Worm (Caenorhabditis elegans): ENCODE data around the gene K08D9.4.
A peak's percentile ranks its signal among the peaks of the same experiment; 100 is the strongest.

K08D9.4 gene

DNA sequence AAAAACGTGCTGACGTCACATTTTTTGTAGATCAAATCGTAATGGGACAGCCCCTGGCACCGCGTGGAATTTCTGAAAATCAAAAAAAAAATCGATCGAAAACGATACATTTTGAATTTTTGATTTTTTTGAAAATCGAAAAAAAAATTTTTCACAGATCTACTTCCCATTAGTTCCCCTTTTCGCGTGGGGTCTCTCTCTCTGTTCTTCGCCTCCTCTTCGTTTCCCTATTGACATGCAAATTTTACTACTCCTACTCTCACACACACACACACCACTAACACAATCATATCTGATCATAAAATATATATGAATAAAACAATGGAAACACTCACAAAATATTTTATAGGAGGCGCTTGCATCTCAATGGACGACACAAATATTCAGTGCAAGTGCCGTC is 18.4 kb upstream of the K08D9.4 start:
- TF ChIP-seq tab-1 (GFP tag; IDR thresholded peaks at IDR 0.05) = no peak
- TF ChIP-seq flt-1 (GFP tag; IDR thresholded peaks at IDR 0.05) = no peak
- TF ChIP-seq cog-1 (tag; optimal IDR thresholded peaks at IDR 0.05) = no peak
- no peak for TF ChIP-seq ztf-23 (GFP tag; IDR thresholded peaks at IDR 0.05)
- TF ChIP-seq klf-2 (GFP tag; conservative IDR thresholded peaks at IDR 0.05) = no peak
- TF ChIP-seq ref-1 (GFP tag; conservative IDR thresholded peaks at IDR 0.05) = no peak
- no peak for TF ChIP-seq ztf-29 (GFP tag; IDR thresholded peaks at IDR 0.05)
- no peak for TF ChIP-seq T22C8.4 (GFP tag; IDR thresholded peaks at IDR 0.05)
- no peak for TF ChIP-seq med-1 (GFP tag; optimal IDR thresholded peaks at IDR 0.05; ENCODE audit: insufficient read depth)

DNA sequence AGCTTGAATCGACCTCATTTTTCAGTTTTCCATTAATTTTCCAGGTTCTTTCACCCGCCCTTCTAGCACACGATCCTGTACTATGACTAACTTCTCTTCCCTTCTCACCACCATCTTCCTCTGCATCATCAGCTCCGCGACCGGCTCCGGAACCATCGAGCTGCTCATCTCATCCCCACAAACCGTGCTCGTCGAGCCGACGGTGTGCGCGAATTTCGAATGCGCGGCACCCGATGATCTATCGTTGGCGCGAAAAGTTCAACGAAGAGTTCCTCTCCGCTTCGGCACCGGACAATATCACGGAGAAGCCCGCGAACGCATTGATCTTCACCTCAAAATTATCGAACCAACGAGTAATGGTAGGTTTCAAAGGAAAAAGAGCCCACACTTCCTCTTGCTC is 9.9 kb upstream of the K08D9.4 start, which contains the start of gene apx-1:
apx-1 (plus strand) TSS at position 50 of the 400 bp plus-strand sequence.
- no peak for TF ChIP-seq cog-1 (tag; optimal IDR thresholded peaks at IDR 0.05)
- TF ChIP-seq med-1 (GFP tag; optimal IDR thresholded peaks at IDR 0.05; ENCODE audit: insufficient read depth) = no peak
- TF ChIP-seq ztf-29 (GFP tag; IDR thresholded peaks at IDR 0.05) = no peak
- TF ChIP-seq ref-1 (GFP tag; conservative IDR thresholded peaks at IDR 0.05) = no peak
- no peak for TF ChIP-seq T22C8.4 (GFP tag; IDR thresholded peaks at IDR 0.05)

DNA sequence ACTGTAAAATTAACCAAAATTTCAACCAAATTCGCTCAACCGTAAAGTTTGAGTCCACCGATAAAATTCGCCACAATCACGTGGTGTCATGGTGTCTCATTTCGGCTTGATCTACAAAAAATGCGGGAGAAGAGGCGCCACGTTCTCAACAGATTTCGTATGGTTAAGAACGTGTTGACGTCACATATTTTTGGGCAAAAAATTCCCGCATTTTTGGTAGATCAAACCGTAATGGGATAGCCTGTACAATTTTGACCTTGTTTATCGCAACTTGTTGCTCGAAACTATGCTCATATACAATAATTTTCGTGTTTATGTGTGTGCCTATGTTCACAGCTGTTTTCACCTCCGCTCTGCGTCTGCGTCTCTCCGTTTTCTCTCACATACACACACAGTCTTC is 8.7 kb upstream of the K08D9.4 start:
- no peak for TF ChIP-seq T22C8.4 (GFP tag; IDR thresholded peaks at IDR 0.05)
- no peak for TF ChIP-seq med-1 (GFP tag; optimal IDR thresholded peaks at IDR 0.05; ENCODE audit: insufficient read depth)
- no peak for TF ChIP-seq ref-1 (GFP tag; conservative IDR thresholded peaks at IDR 0.05)
- TF ChIP-seq flt-1 (GFP tag; IDR thresholded peaks at IDR 0.05) = no peak
- TF ChIP-seq ztf-23 (GFP tag; IDR thresholded peaks at IDR 0.05) = no peak
- no peak for TF ChIP-seq cog-1 (tag; optimal IDR thresholded peaks at IDR 0.05)
- TF ChIP-seq ztf-29 (GFP tag; IDR thresholded peaks at IDR 0.05) = no peak
- TF ChIP-seq klf-2 (GFP tag; conservative IDR thresholded peaks at IDR 0.05) = no peak
- TF ChIP-seq tab-1 (GFP tag; IDR thresholded peaks at IDR 0.05) = no peak

DNA sequence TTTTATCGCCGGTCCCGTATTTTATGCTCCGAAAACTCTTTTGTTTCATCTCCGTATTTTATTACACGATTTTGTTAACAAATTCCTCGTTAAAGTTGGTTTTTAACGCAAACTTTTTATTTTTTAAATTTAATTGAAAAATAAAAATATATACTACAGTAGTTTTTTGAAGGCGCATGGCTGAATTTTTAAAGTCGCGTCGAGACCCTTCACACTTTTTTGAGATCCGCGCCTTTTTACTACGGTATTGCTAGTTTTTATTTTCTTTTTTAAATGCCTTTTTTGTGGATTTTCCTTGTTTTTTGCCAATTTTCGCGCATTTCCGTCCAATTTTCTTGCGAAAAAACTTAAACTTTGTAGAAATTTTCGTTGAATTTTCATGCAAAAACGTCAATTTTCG is 4.2 kb upstream of the K08D9.4 start:
- TF ChIP-seq med-1 (GFP tag; optimal IDR thresholded peaks at IDR 0.05; ENCODE audit: insufficient read depth) (no peak), tab-1 (GFP tag; IDR thresholded peaks at IDR 0.05) (no peak)

DNA sequence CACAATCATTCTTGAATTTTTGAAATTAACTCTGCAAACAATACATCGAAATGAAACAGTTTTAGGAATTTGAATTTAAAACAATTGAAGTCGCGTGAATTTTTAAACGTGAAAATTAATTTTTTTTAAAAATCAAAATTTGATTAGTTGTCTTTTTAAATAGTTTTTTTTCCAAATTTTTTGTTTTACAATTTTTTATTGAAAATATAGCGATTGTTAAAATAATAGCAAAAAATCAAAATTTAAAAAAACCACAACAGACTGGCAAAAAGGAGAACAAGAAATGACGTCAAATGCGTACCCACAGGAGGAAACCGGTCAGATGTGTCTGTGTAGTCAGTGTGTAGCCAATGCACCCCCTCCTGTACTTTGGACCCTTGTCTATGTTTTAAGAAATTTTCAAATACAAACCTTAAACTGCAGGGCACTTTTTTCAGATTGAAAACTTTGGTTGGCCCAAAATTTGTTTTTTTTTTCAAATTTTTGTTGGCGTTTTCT is 3.3 kb downstream of the K08D9.4 start, which contains the start of the genes Y73C8B.1 and Y73C8B.5:
Y73C8B.1 (minus strand) TSS at position 51 of the 498 bp plus-strand sequence.
Y73C8B.5 (plus strand) TSS at position 437 of the 498 bp plus-strand sequence.
- TF ChIP-seq klf-2 (GFP tag; conservative IDR thresholded peaks at IDR 0.05) (no peak), T22C8.4 (GFP tag; IDR thresholded peaks at IDR 0.05) (no peak), med-1 (GFP tag; optimal IDR thresholded peaks at IDR 0.05; ENCODE audit: insufficient read depth) (no peak), ref-1 (GFP tag; conservative IDR thresholded peaks at IDR 0.05) (no peak), ztf-23 (GFP tag; IDR thresholded peaks at IDR 0.05) (no peak), flt-1 (GFP tag; IDR thresholded peaks at IDR 0.05) (no peak), cog-1 (tag; optimal IDR thresholded peaks at IDR 0.05) (no peak), ztf-29 (GFP tag; IDR thresholded peaks at IDR 0.05) (no peak)

DNA sequence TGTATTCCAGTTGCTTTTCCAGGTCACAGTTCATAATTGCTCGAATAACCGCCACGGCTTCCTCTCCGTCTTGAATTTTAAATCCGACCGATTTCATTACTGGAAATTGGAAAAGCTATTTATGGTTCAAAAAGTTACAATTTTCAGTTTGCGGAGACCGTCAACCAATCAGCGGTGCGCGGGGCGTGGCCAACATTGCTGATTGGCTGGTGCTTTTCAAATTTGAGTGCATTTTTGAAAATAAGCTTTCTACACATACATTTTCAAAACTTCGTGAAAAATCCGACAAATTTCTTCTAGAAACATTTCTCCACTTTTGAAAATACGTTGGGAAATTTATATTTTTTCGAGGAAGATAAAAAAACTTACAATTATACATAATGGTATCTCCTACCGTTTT is 4.4 kb downstream of the K08D9.4 start:
- TF ChIP-seq ztf-29 (GFP tag; IDR thresholded peaks at IDR 0.05) (no peak), cog-1 (tag; optimal IDR thresholded peaks at IDR 0.05) (no peak), ref-1 (GFP tag; conservative IDR thresholded peaks at IDR 0.05) (no peak)

DNA sequence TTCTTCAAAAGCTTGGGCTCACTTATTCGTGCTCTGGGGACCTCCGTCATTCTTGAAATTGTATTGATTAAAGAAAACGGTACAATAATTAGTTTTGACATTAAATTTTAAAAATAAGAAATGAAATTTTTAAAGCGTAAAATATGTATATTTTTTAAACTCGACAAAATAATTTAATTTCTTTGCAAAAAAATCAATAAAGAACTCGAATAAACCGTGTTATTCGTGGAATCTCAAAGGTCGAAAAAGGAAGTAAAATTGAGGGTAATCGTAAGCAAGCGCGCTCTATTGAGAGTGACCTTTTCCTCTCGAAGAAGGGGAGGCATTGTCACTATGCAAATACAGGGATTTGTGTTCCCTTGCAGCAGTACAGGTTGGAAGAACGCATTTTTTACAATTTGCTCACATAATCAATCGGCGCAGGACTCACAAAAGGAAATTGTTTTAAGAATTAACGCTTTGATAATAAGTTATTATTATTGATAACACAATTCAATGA is 5.2 kb downstream of the K08D9.4 start, which contains the start of gene Y73C8B.2:
Y73C8B.2 (minus strand) TSS at position 51 of the 499 bp plus-strand sequence.
- TF ChIP-seq cog-1 (tag; optimal IDR thresholded peaks at IDR 0.05) (peak; percentile 5), klf-2 (GFP tag; conservative IDR thresholded peaks at IDR 0.05) (no peak)

DNA sequence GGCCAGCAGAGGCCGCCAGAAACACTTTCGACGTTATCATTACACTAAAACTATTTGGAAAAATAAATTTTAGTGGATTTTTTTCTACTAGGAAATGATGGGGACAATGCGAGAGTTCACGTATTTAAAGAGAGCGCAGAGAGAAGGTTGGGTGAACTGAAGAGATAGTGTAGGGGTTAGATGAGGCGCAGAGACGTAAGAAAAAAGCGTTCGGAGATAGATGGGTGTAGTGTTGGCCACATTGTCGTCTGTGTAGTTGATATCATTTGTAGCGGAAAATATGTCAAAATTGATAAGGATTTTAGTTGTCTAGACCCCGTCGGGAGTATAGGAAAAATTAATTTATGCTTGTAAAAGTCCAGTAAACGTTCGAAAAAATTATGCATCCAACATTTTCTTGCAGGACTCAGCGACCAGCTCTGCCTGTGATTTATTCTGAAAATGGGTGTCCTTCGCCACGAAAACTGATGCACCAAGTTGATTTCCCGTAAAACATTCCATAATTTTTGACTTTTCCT is 7.1 kb downstream of the K08D9.4 start, which contains the start of the genes Y73C8B.3 and Y73C8B.9:
Y73C8B.3 (minus strand) TSS at position 147 of the 518 bp plus-strand sequence.
Y73C8B.9 (plus strand) TSS at position 468 of the 518 bp plus-strand sequence.
- TF ChIP-seq ref-1 (GFP tag; conservative IDR thresholded peaks at IDR 0.05) = no peak
- TF ChIP-seq tab-1 (GFP tag; IDR thresholded peaks at IDR 0.05) = no peak
- no peak for TF ChIP-seq T22C8.4 (GFP tag; IDR thresholded peaks at IDR 0.05)
- TF ChIP-seq med-1 (GFP tag; optimal IDR thresholded peaks at IDR 0.05; ENCODE audit: insufficient read depth) = no peak
- no peak for TF ChIP-seq klf-2 (GFP tag; conservative IDR thresholded peaks at IDR 0.05)
- no peak for TF ChIP-seq cog-1 (tag; optimal IDR thresholded peaks at IDR 0.05)
- TF ChIP-seq flt-1 (GFP tag; IDR thresholded peaks at IDR 0.05) = no peak
- TF ChIP-seq ztf-23 (GFP tag; IDR thresholded peaks at IDR 0.05) = no peak
- no peak for TF ChIP-seq ztf-29 (GFP tag; IDR thresholded peaks at IDR 0.05)

DNA sequence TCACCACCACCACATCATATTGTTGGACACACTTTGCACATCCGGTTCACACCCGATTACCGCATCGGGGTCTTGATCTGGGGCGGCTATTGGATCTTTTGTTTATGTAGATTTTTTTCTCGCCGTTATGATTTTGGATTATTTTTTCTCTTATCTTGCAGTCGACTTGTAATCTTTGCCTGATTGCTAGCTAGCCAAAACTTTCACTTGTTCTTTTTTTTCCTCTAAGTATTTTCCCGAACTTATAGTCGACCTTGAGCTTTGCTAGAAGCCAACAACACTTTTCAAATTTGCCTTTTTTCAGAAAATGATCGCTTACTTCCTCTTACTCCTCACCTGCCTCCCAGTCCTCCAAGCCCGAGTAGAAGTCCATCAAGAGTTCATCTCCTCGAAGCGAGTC is 12.2 kb downstream of the K08D9.4 start, which contains the start of gene lag-2:
lag-2 (plus strand) TSS at position 301 of the 400 bp plus-strand sequence.
- no peak for TF ChIP-seq flt-1 (GFP tag; IDR thresholded peaks at IDR 0.05)
- TF ChIP-seq ref-1 (GFP tag; conservative IDR thresholded peaks at IDR 0.05) = no peak
- TF ChIP-seq ztf-29 (GFP tag; IDR thresholded peaks at IDR 0.05) = no peak
- no peak for TF ChIP-seq cog-1 (tag; optimal IDR thresholded peaks at IDR 0.05)
- no peak for TF ChIP-seq tab-1 (GFP tag; IDR thresholded peaks at IDR 0.05)
- no peak for TF ChIP-seq klf-2 (GFP tag; conservative IDR thresholded peaks at IDR 0.05)
- no peak for TF ChIP-seq med-1 (GFP tag; optimal IDR thresholded peaks at IDR 0.05; ENCODE audit: insufficient read depth)
- TF ChIP-seq T22C8.4 (GFP tag; IDR thresholded peaks at IDR 0.05) = no peak
- no peak for TF ChIP-seq ztf-23 (GFP tag; IDR thresholded peaks at IDR 0.05)

DNA sequence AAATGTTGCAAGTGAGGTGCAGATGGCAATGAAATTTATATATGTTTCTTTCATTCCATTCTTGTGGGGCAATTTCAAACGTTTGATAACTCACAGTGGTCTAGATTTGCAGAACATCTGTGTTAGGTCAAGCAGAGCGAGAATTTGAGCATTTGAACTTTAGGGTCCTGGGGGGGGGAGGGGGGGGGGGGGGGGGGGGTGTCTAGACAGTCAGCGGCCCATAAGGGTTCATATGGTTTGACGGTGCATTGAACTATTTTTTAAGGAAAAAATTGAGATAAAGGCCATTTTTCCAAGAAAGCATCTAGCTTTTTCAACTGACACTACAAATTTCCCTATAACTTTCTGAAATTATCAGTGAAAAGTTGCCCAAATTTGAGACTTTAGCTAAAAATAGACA is 14.4 kb downstream of the K08D9.4 start:
- no peak for TF ChIP-seq klf-2 (GFP tag; conservative IDR thresholded peaks at IDR 0.05)
- no peak for TF ChIP-seq cog-1 (tag; optimal IDR thresholded peaks at IDR 0.05)
- TF ChIP-seq flt-1 (GFP tag; IDR thresholded peaks at IDR 0.05) = no peak
- no peak for TF ChIP-seq T22C8.4 (GFP tag; IDR thresholded peaks at IDR 0.05)
- no peak for TF ChIP-seq ztf-29 (GFP tag; IDR thresholded peaks at IDR 0.05)
- no peak for TF ChIP-seq tab-1 (GFP tag; IDR thresholded peaks at IDR 0.05)
- no peak for TF ChIP-seq med-1 (GFP tag; optimal IDR thresholded peaks at IDR 0.05; ENCODE audit: insufficient read depth)
- TF ChIP-seq ref-1 (GFP tag; conservative IDR thresholded peaks at IDR 0.05) = no peak
- TF ChIP-seq ztf-23 (GFP tag; IDR thresholded peaks at IDR 0.05) = no peak

Measured in whole organism, midembryonic.